Fruit fly (Drosophila melanogaster) whole organism, embryonic: ENCODE data around the gene a10.

Experiments
- Adf1 ChIP-seq: fragments of 200-800 bp; sonication (Bioruptor generic); IDR thresholded peaks from 2 replicates; pipeline ENCODE4 v1.3.6; 2022; ENCODE audit warnings: missing biosample characterization, missing genetic modification characterization
- Bteb2 ChIP-seq: fragments of 200-800 bp; sonication (Bioruptor generic); optimal IDR thresholded peaks from 2 replicates; lab custom pipeline; 2016; ENCODE audit warnings: missing biosample characterization, missing genetic modification characterization
- CG10267 ChIP-seq: fragments of 200-800 bp; sonication (Bioruptor generic); optimal IDR thresholded peaks from 2 replicates; lab custom pipeline; 2018; ENCODE audit warnings: missing biosample characterization, mild to moderate bottlenecking, missing genetic modification characterization, moderate library complexity
- CG11504 ChIP-seq: fragments of 200-800 bp; sonication (Bioruptor generic); optimal IDR thresholded peaks from 3 replicates; lab custom pipeline; 2019; ENCODE audit warnings: missing biosample characterization, mild to moderate bottlenecking, missing genetic modification characterization, moderate library complexity
- CG11723 ChIP-seq: fragments of 200-800 bp; sonication (Bioruptor generic); optimal IDR thresholded peaks from 2 replicates; lab custom pipeline; 2017; ENCODE audit warnings: missing biosample characterization, mild to moderate bottlenecking, missing genetic modification characterization
- CG12659 ChIP-seq: fragments of 200-800 bp; sonication (Bioruptor generic); optimal IDR thresholded peaks from 3 replicates; lab custom pipeline; 2017; ENCODE audit warnings: mild to moderate bottlenecking, missing biosample characterization, missing genetic modification reagents, missing genetic modification characterization
- CG14441 ChIP-seq: fragments of 200-800 bp; sonication (Bioruptor generic); IDR thresholded peaks from 2 replicates; pipeline ENCODE4 v1.3.6; 2022; ENCODE audit warnings: missing biosample characterization, missing genetic modification characterization
- CG15011 ChIP-seq: fragments of 200-800 bp; sonication (Bioruptor generic); optimal IDR thresholded peaks from 3 replicates; lab custom pipeline; 2018; ENCODE audit warnings: missing biosample characterization, mild to moderate bottlenecking, missing genetic modification characterization
- CG17568 ChIP-seq: fragments of 200-800 bp; sonication (Bioruptor generic); optimal IDR thresholded peaks from 2 replicates; lab custom pipeline; 2018; ENCODE audit warnings: missing biosample characterization, mild to moderate bottlenecking, missing genetic modification characterization, moderate library complexity
- CG2712 ChIP-seq: fragments of 200-800 bp; optimal IDR thresholded peaks from 3 replicates; lab custom pipeline; 2019; ENCODE audit warnings: missing biosample characterization, mild to moderate bottlenecking, missing genetic modification characterization, moderate library complexity
- CG31441 ChIP-seq: fragments of 200-800 bp; sonication (Bioruptor generic); IDR thresholded peaks from 2 replicates; pipeline ENCODE4 v1.3.6; 2022; ENCODE audit warnings: missing biosample characterization, missing genetic modification characterization
- CG32532 ChIP-seq: fragments of 200-800 bp; sonication (Bioruptor generic); IDR thresholded peaks from 2 replicates; pipeline ENCODE4 v1.3.6; 2022; ENCODE audit warnings: missing biosample characterization, missing genetic modification characterization
- CG4360 ChIP-seq: fragments of 200-800 bp; sonication (Bioruptor generic); IDR thresholded peaks from 2 replicates; pipeline ENCODE4 v1.3.6; 2022; ENCODE audit warnings: missing biosample characterization, missing genetic modification characterization
- CG6272 ChIP-seq: fragments of 200-800 bp; sonication (Bioruptor generic); IDR thresholded peaks from 2 replicates; pipeline ENCODE4 v1.3.6; 2022; ENCODE audit warnings: missing biosample characterization, missing genetic modification characterization
- CG7963 ChIP-seq: fragments of 200-800 bp; sonication (Bioruptor generic); IDR thresholded peaks from 3 replicates; pipeline ENCODE4 v1.3.6; 2022; ENCODE audit warnings: missing biosample characterization, missing genetic modification characterization; ENCODE audit not compliant: partially characterized antibody
- CG8388 ChIP-seq: fragments of 200-800 bp; sonication (Bioruptor generic); optimal IDR thresholded peaks from 2 replicates; lab custom pipeline; 2019; ENCODE audit warnings: missing biosample characterization, mild to moderate bottlenecking, missing genetic modification characterization, moderate library complexity
- CG9437 ChIP-seq: fragments of 200-800 bp; sonication (Bioruptor generic); optimal IDR thresholded peaks from 2 replicates; lab custom pipeline; 2018; ENCODE audit warnings: missing biosample characterization, mild to moderate bottlenecking, missing genetic modification characterization
- HLH3B ChIP-seq: fragments of 200-800 bp; sonication (Bioruptor generic); IDR thresholded peaks from 2 replicates; pipeline ENCODE4 v1.3.6; 2022; ENCODE audit warnings: missing biosample characterization, missing genetic modification characterization
- MESR4 ChIP-seq: fragments of 200-800 bp; sonication (Bioruptor generic); optimal IDR thresholded peaks from 2 replicates; lab custom pipeline; 2018; ENCODE audit warnings: missing biosample characterization, mild to moderate bottlenecking, missing genetic modification characterization, moderate library complexity
- Rfx ChIP-seq: fragments of 200-800 bp; sonication (Bioruptor generic); IDR thresholded peaks from 2 replicates; pipeline ENCODE4 v1.3.6; 2022; ENCODE audit warnings: missing biosample characterization, missing genetic modification characterization
- Sin3A ChIP-seq: fragments of >200 bp; optimal IDR thresholded peaks from 2 replicates; lab custom pipeline; 2018
- TFAM ChIP-seq: fragments of 200-800 bp; sonication (Bioruptor generic); optimal IDR thresholded peaks from 2 replicates; lab custom pipeline; 2017; ENCODE audit warnings: missing biosample characterization, missing genetic modification characterization, inconsistent platforms
- Xbp1 ChIP-seq: fragments of 200-800 bp; sonication (Bioruptor generic); optimal IDR thresholded peaks from 3 replicates; lab custom pipeline; 2016; ENCODE audit warnings: missing biosample characterization, mild to moderate bottlenecking, missing genetic modification characterization
- bbx ChIP-seq: fragments of 200-800 bp; sonication (Bioruptor generic); IDR thresholded peaks from 2 replicates; pipeline ENCODE4 v1.3.6; 2022; ENCODE audit warnings: missing biosample characterization, missing genetic modification characterization; ENCODE audit not compliant: partially characterized antibody
- bowl ChIP-seq: fragments of 200-800 bp; sonication (Bioruptor generic); IDR thresholded peaks from 2 replicates; pipeline ENCODE4 v1.3.6; 2022; ENCODE audit warnings: missing biosample characterization, missing genetic modification characterization
- cas ChIP-seq: fragments of 200-800 bp; sonication (Bioruptor generic); IDR thresholded peaks from 2 replicates; pipeline ENCODE4 v1.3.6; 2022; ENCODE audit warnings: missing biosample characterization, missing genetic modification characterization
- cg ChIP-seq: fragments of 200-800 bp; sonication (Bioruptor generic); optimal IDR thresholded peaks from 3 replicates; lab custom pipeline; 2019; ENCODE audit warnings: missing biosample characterization, mild to moderate bottlenecking, missing genetic modification characterization, moderate library complexity
- crp ChIP-seq, 2 experiments: fragments of 200-800 bp; sonication (Bioruptor generic); optimal IDR thresholded peaks; 2 replicates in 1 of 2; 3 replicates in 1 of 2; lab custom pipeline; 2017; ENCODE audit warnings: missing biosample characterization in 2 of 2, missing genetic modification characterization in 2 of 2, mild to moderate bottlenecking in 1 of 2, moderate library complexity in 1 of 2
- en ChIP-seq: fragments of 200-800 bp; sonication (Bioruptor generic); optimal IDR thresholded peaks from 2 replicates; lab custom pipeline; 2016; ENCODE audit warnings: missing biosample characterization, missing genetic modification characterization
- gcm2 ChIP-seq: fragments of 200-800 bp; sonication (Bioruptor generic); optimal IDR thresholded peaks from 2 replicates; lab custom pipeline; 2016; ENCODE audit warnings: missing biosample characterization, missing genetic modification characterization
- gem ChIP-seq: fragments of 200-800 bp; sonication (Bioruptor generic); optimal IDR thresholded peaks from 2 replicates; lab custom pipeline; 2019; ENCODE audit warnings: missing biosample characterization, mild to moderate bottlenecking, missing genetic modification characterization, moderate library complexity
- insv ChIP-seq, 2 experiments: fragments of 200-800 bp; sonication (Bioruptor generic); optimal IDR thresholded peaks; 3 replicates each; lab custom pipeline; 2016 to 2018; ENCODE audit warnings: missing biosample characterization in 2 of 2, missing genetic modification characterization in 2 of 2
- jigr1 ChIP-seq: fragments of 200-800 bp; sonication (Bioruptor generic); IDR thresholded peaks from 3 replicates; pipeline ENCODE4 v1.3.6; 2022; ENCODE audit warnings: missing biosample characterization, missing genetic modification characterization
- klu ChIP-seq: fragments of 200-800 bp; sonication (Bioruptor generic); IDR thresholded peaks from 2 replicates; pipeline ENCODE4 v1.3.6; 2022; ENCODE audit warnings: missing biosample characterization, missing genetic modification characterization
- kni ChIP-seq: fragments of 200-800 bp; sonication (Bioruptor generic); optimal IDR thresholded peaks from 3 replicates; lab custom pipeline; 2017; ENCODE audit warnings: mild to moderate bottlenecking, missing biosample characterization, missing genetic modification reagents, missing genetic modification characterization
- lab ChIP-seq: fragments of 200-800 bp; sonication (Bioruptor generic); optimal IDR thresholded peaks from 3 replicates; lab custom pipeline; 2017; ENCODE audit warnings: missing biosample characterization, missing genetic modification characterization, mild to moderate bottlenecking, moderate library complexity, missing genetic modification reagents
- lbe ChIP-seq: fragments of 200-800 bp; sonication (Bioruptor generic); optimal IDR thresholded peaks from 2 replicates; lab custom pipeline; 2016; ENCODE audit warnings: missing biosample characterization, mild to moderate bottlenecking, missing genetic modification characterization
- lola ChIP-seq, 3 experiments: fragments of >200 bp in 2 of 3; fragments of 200-800 bp in 1 of 3; sonication (Bioruptor generic) in 1 of 3; optimal IDR thresholded peaks; 2 replicates each; lab custom pipeline; 2017 to 2019; ENCODE audit warnings: missing biosample characterization in 3 of 3, missing genetic modification characterization in 3 of 3, mild to moderate bottlenecking in 1 of 3, moderate library complexity in 1 of 3
- odd ChIP-seq: fragments of 200-800 bp; sonication (Bioruptor generic); optimal IDR thresholded peaks from 2 replicates; lab custom pipeline; 2017; ENCODE audit warnings: missing biosample characterization, mild to moderate bottlenecking, missing genetic modification characterization
- org-1 ChIP-seq: fragments of 200-800 bp; sonication (Bioruptor generic); optimal IDR thresholded peaks from 2 replicates; lab custom pipeline; 2017; ENCODE audit warnings: missing biosample characterization, missing genetic modification characterization
- pan ChIP-seq, 4 experiments: fragments of >200 bp in 3 of 4; fragments of 200-800 bp in 1 of 4; sonication (Bioruptor generic) in 1 of 4; optimal IDR thresholded peaks in 3 of 4; IDR thresholded peaks in 1 of 4; 2 replicates each; pipeline versions ENCODE4 v1.3.6 to Lab custom; 2017 to 2022; ENCODE audit warnings: missing biosample characterization in 2 of 4, missing genetic modification characterization in 2 of 4, mixed read lengths in 1 of 4
- pnt ChIP-seq: fragments of 200-800 bp; sonication (Bioruptor generic); optimal IDR thresholded peaks from 3 replicates; lab custom pipeline; 2016; ENCODE audit warnings: missing biosample characterization, missing genetic modification characterization
- prd ChIP-seq, 3 experiments: fragments of >200 bp in 2 of 3; fragments of 200-800 bp in 1 of 3; sonication (Bioruptor generic) in 1 of 3; optimal IDR thresholded peaks in 2 of 3; IDR thresholded peaks in 1 of 3; 2 replicates in 2 of 3; 3 replicates in 1 of 3; pipeline versions ENCODE4 v1.3.6 to Lab custom; 2017 to 2022; ENCODE audit warnings: missing biosample characterization in 1 of 3, missing genetic modification characterization in 1 of 3
- sc ChIP-seq, 3 experiments: fragments of >200 bp in 2 of 3; fragments of 200-800 bp in 1 of 3; sonication (Bioruptor generic) in 1 of 3; optimal IDR thresholded peaks; 2 replicates in 2 of 3; 3 replicates in 1 of 3; lab custom pipeline; 2017; ENCODE audit warnings: mild to moderate bottlenecking in 1 of 3, missing biosample characterization in 1 of 3, missing genetic modification characterization in 1 of 3, missing genetic modification reagents in 1 of 3
- scrt ChIP-seq: fragments of 200-800 bp; sonication (Bioruptor generic); optimal IDR thresholded peaks from 2 replicates; lab custom pipeline; 2018; ENCODE audit warnings: missing biosample characterization, mild to moderate bottlenecking, missing genetic modification characterization, moderate library complexity
- sisA ChIP-seq: fragments of 200-800 bp; sonication (Bioruptor generic); IDR thresholded peaks from 2 replicates; pipeline ENCODE4 v1.3.6; 2022; ENCODE audit warnings: missing biosample characterization, missing genetic modification characterization
- sna ChIP-seq: fragments of 200-800 bp; sonication (Bioruptor generic); IDR thresholded peaks from 2 replicates; pipeline ENCODE4 v1.3.6; 2022; ENCODE audit warnings: missing biosample characterization, missing genetic modification characterization; ENCODE audit not compliant: partially characterized antibody
- stc ChIP-seq: fragments of 200-800 bp; sonication (Bioruptor generic); IDR thresholded peaks from 2 replicates; pipeline ENCODE4 v1.3.6; 2022; ENCODE audit warnings: missing biosample characterization, missing genetic modification characterization
- wdn ChIP-seq: fragments of 200-800 bp; sonication (Bioruptor generic); IDR thresholded peaks from 2 replicates; pipeline ENCODE4 v1.3.6; 2022; ENCODE audit warnings: missing biosample characterization, missing genetic modification characterization

Gene a10

dm6 chr3L:17047811-17048239, 24.3 kb upstream of the a10 start (continued):
- TF ChIP-seq bbx (GFP tag; lab: Robert Waterston, UW) (no peak), CG12659 (peak; percentile 17), pan (optimal IDR thresholded peaks at IDR 0.05; lab: Kevin White, UChicago) (no peak), pan (GFP tag; optimal IDR thresholded peaks at IDR 0.05 in 1 of 2, IDR thresholded peaks at IDR 0.05 in 1 of 2) (peak in 1 of 2 experiments; percentile 22), CG17568 (GFP tag; lab: Kevin White, UChicago) (no peak), Rfx (GFP tag; lab: Robert Waterston, UW) (0 out of 2 replicates have a peak, but pooled peaks have one; percentile 5), scrt (GFP tag; lab: Kevin White, UChicago) (peak; percentile 62), Sin3A (lab: Kevin White, UChicago) (no peak), sna (GFP tag; lab: Robert Waterston, UW) (no peak), Bteb2 (GFP tag; lab: Kevin White, UChicago) (no peak), CG11504 (tag; lab: Kevin White, UChicago) (no peak), odd (peak; percentile 33), TFAM (no peak), en (GFP tag; lab: Kevin White, UChicago) (no peak), lbe (GFP tag; lab: Kevin White, UChicago) (no peak), sc (optimal IDR thresholded peaks at IDR 0.05; lab: Kevin White, UChicago) (no peak), sc (GFP tag; optimal IDR thresholded peaks at IDR 0.05; lab: Kevin White, UChicago) (peak; percentile 22), crp (GFP tag; optimal IDR thresholded peaks at IDR 0.05; lab: Kevin White, UChicago) (no peak), kni (peak; percentile 55), cas (GFP tag; lab: Robert Waterston, UW) (no peak), pnt (GFP tag; lab: Kevin White, UChicago) (no peak), lola (GFP tag; optimal IDR thresholded peaks at IDR 0.05; lab: Kevin White, UChicago) (peak in 1 of 3 experiments; percentile 32), insv (GFP tag; optimal IDR thresholded peaks at IDR 0.05; lab: Kevin White, UChicago) (no peak), Adf1 (GFP tag; lab: Robert Waterston, UW) (no peak), gcm2 (no peak), wdn (GFP tag; lab: Robert Waterston, UW) (no peak), CG10267 (tag; lab: Kevin White, UChicago) (no peak), CG7963 (GFP tag; lab: Robert Waterston, UW) (no peak), Xbp1 (GFP tag; lab: Kevin White, UChicago) (no peak), prd (optimal IDR thresholded peaks at IDR 0.05; lab: Kevin White, UChicago) (no peak), prd (GFP tag; IDR thresholded peaks at IDR 0.05; lab: Robert Waterston, UW) (no peak), CG6272 (no peak), CG8388 (GFP tag; lab: Kevin White, UChicago) (no peak), CG4360 (peak; percentile 19; the same call in 1 of the 2 replicates), jigr1 (no peak), org-1 (peak; percentile 13), CG2712 (tag; lab: Kevin White, UChicago) (peak; percentile 21), CG9437 (GFP tag; lab: Kevin White, UChicago) (no peak), bowl (no peak), CG32532 (GFP tag; lab: Robert Waterston, UW) (0 out of 2 replicates have a peak, but pooled peaks have one; percentile 31), CG11723 (GFP tag; lab: Kevin White, UChicago) (no peak), stc (no peak), sisA (GFP tag; lab: Robert Waterston, UW) (no peak), lab (GFP tag; lab: Kevin White, UChicago) (peak; percentile 56), cg (GFP tag; lab: Kevin White, UChicago) (peak; percentile 53), MESR4 (GFP tag; lab: Kevin White, UChicago) (no peak), gem (tag; lab: Kevin White, UChicago) (no peak), CG14441 (GFP tag; lab: Robert Waterston, UW) (no peak), HLH3B (GFP tag; lab: Robert Waterston, UW) (no peak), CG31441 (peak; percentile 15; the same call in 1 of the 2 replicates), klu (no peak), CG15011 (GFP tag; lab: Kevin White, UChicago) (no peak)
